Fruit fly (Drosophila melanogaster) whole organism, prepupa: ENCODE measurements around the gene CG3223.
"Not testable (repeated sequence)": the region's sequence is repeated elsewhere in the genome, so short reads cannot be mapped to it uniquely, and the experiment has no call there.

Experiments
- Blimp-1 ChIP-seq: fragments of 200-800 bp; sonication (Bioruptor generic); optimal IDR thresholded peaks from 3 replicates; lab custom pipeline; 2017; ENCODE audit warnings: missing biosample characterization, missing genetic modification characterization, mild to moderate bottlenecking, moderate library complexity, missing genetic modification reagents
- CG10669 ChIP-seq: fragments of 200-800 bp; sonication (Bioruptor generic); optimal IDR thresholded peaks from 3 replicates; lab custom pipeline; 2018; ENCODE audit warnings: missing biosample characterization, mild to moderate bottlenecking, missing genetic modification characterization, moderate library complexity
- CG32006 ChIP-seq: fragments of 200-800 bp; sonication (Bioruptor generic); optimal IDR thresholded peaks from 3 replicates; lab custom pipeline; 2017; ENCODE audit warnings: missing biosample characterization, mild to moderate bottlenecking, missing genetic modification characterization
- CG3919 ChIP-seq: fragments of 200-800 bp; sonication (Bioruptor generic); optimal IDR thresholded peaks from 3 replicates; lab custom pipeline; 2016; ENCODE audit warnings: missing biosample characterization, missing genetic modification characterization
- Hr38 ChIP-seq: sonication (Bioruptor generic); optimal IDR thresholded peaks from 2 replicates; lab custom pipeline; 2016; ENCODE audit warnings: missing biosample characterization, missing genetic modification characterization
- Hr39 ChIP-seq: fragments of 200-800 bp; sonication (Bioruptor generic); optimal IDR thresholded peaks from 2 replicates; lab custom pipeline; 2016; ENCODE audit warnings: missing biosample characterization, missing genetic modification characterization
- Sox102F ChIP-seq: fragments of 200-800 bp; sonication (Bioruptor generic); optimal IDR thresholded peaks from 2 replicates; lab custom pipeline; 2016; ENCODE audit warnings: missing biosample characterization, mild to moderate bottlenecking, missing genetic modification characterization
- ss ChIP-seq, 2 experiments: fragments of 200-800 bp; sonication (Bioruptor generic); optimal IDR thresholded peaks; 2 replicates in 1 of 2; 3 replicates in 1 of 2; lab custom pipeline; 2017 to 2018; ENCODE audit warnings: mild to moderate bottlenecking in 2 of 2, missing biosample characterization in 2 of 2, missing genetic modification characterization in 2 of 2, moderate library complexity in 1 of 2

- not testable (repeated sequence) for TF ChIP-seq CG3919 (GFP tag; lab: Kevin White, UChicago); CG10669 (GFP tag; lab: Kevin White, UChicago); Blimp-1 (GFP tag; lab: Kevin White, UChicago); Sox102F; CG32006 (GFP tag; lab: Kevin White, UChicago); Hr39; Hr38 (GFP tag; lab: Kevin White, UChicago); ss (GFP tag; optimal IDR thresholded peaks at IDR 0.05; lab: Kevin White, UChicago)
These were observed 40.2 kb downstream of the CG3223 start, which contains the start of gene CG43061 for dm6 chr3R:8049373-8049772.
